Fruit fly (Drosophila melanogaster): Measurements from ENCODE around the gene Syn.

The Syn gene

dm6 chr3R:10168483-10169064 lies 21.9 kb upstream of the Syn start (continued):
- no peak for TF ChIP-seq CG18764 (GFP tag; optimal IDR thresholded peaks at IDR 0.05)
- no peak for TF ChIP-seq Lpt (GFP tag; optimal IDR thresholded peaks at IDR 0.05)
- TF ChIP-seq chinmo (GFP tag; IDR thresholded peaks at IDR 0.05; ENCODE audit: partially characterized antibody): no peak
- no peak for TF ChIP-seq CG43689 (GFP tag; IDR thresholded peaks at IDR 0.05)
- TF ChIP-seq CG13894 (tag; optimal IDR thresholded peaks at IDR 0.05): no peak
- TF ChIP-seq CG12104 (GFP tag; optimal IDR thresholded peaks at IDR 0.05): no peak
- TF ChIP-seq Neu2 (GFP tag; optimal IDR thresholded peaks at IDR 0.05; ENCODE audit: borderline replicate concordance): no peak
- no peak for TF ChIP-seq Jarid2 (GFP tag; optimal IDR thresholded peaks at IDR 0.05)
- TF ChIP-seq scrt (GFP tag; optimal IDR thresholded peaks at IDR 0.05): no peak
- TF ChIP-seq hth (optimal IDR thresholded peaks at IDR 0.05): no peak
- TF ChIP-seq twi (tag; optimal IDR thresholded peaks at IDR 0.05): no peak
- TF ChIP-seq maf-S (GFP tag; optimal IDR thresholded peaks at IDR 0.05): peak; percentile 11
- TF ChIP-seq zen2 (GFP tag; IDR thresholded peaks at IDR 0.05; ENCODE audit: partially characterized antibody): no peak
- no peak for TF ChIP-seq exex (tag; optimal IDR thresholded peaks at IDR 0.05)
- TF ChIP-seq kni (GFP tag; optimal IDR thresholded peaks at IDR 0.05): no peak
- peak; percentile 22 for TF ChIP-seq HLH54F (GFP tag; optimal IDR thresholded peaks at IDR 0.05)
- peak; percentile 1 for TF ChIP-seq salm (tag; optimal IDR thresholded peaks at IDR 0.05)
- no peak for TF ChIP-seq slou (GFP tag; optimal IDR thresholded peaks at IDR 0.05)
- no peak for TF ChIP-seq CG2202 (tag; optimal IDR thresholded peaks at IDR 0.05)
- no peak for TF ChIP-seq CG31388 (GFP tag; optimal IDR thresholded peaks at IDR 0.05)
- no peak for TF ChIP-seq tgo (GFP tag; IDR thresholded peaks at IDR 0.05)
- TF ChIP-seq pfk (GFP tag; optimal IDR thresholded peaks at IDR 0.05): no peak
- no peak for TF ChIP-seq CG6683 (GFP tag; optimal IDR thresholded peaks at IDR 0.05)
- TF ChIP-seq CG1647 (GFP tag; optimal IDR thresholded peaks at IDR 0.05): no peak
- peak; percentile 15 for TF ChIP-seq bcd (GFP tag; optimal IDR thresholded peaks at IDR 0.05)
- no peak for TF ChIP-seq h (optimal IDR thresholded peaks at IDR 0.05)
- TF ChIP-seq vvl (GFP tag; IDR thresholded peaks at IDR 0.05): peak; percentile 46; the same call in 1 of the 2 replicates
- TF ChIP-seq Sox100B (GFP tag; optimal IDR thresholded peaks at IDR 0.05): peak; percentile 25
- TF ChIP-seq sr (GFP tag; IDR thresholded peaks at IDR 0.05): no peak
- peak; percentile 28 for TF ChIP-seq NfI (GFP tag; optimal IDR thresholded peaks at IDR 0.05)
- TF ChIP-seq danr (GFP tag; IDR thresholded peaks at IDR 0.05): no peak
- TF ChIP-seq nerfin-2 (GFP tag; IDR thresholded peaks at IDR 0.05; ENCODE audit: partially characterized antibody): no peak
- no peak for TF ChIP-seq Gsc (GFP tag; IDR thresholded peaks at IDR 0.05)
- TF ChIP-seq ERR (GFP tag; optimal IDR thresholded peaks at IDR 0.05): no peak
- TF ChIP-seq CG17612 (GFP tag; IDR thresholded peaks at IDR 0.05): no peak
- TF ChIP-seq CG32772 (GFP tag; IDR thresholded peaks at IDR 0.05): no peak
- no peak for TF ChIP-seq ems (GFP tag; optimal IDR thresholded peaks at IDR 0.05)
- TF ChIP-seq Nf-YB (GFP tag; optimal IDR thresholded peaks at IDR 0.05): no peak
- peak; percentile 45 for TF ChIP-seq lab (GFP tag; optimal IDR thresholded peaks at IDR 0.05)
- TF ChIP-seq CG33213 (GFP tag; optimal IDR thresholded peaks at IDR 0.05): peak; percentile 31
- no peak for TF ChIP-seq Sry-β (GFP tag; optimal IDR thresholded peaks at IDR 0.05)
- no peak for TF ChIP-seq sima (GFP tag; optimal IDR thresholded peaks at IDR 0.05)
- no peak for TF ChIP-seq NC2β (GFP tag; optimal IDR thresholded peaks at IDR 0.05)
- no peak for TF ChIP-seq CG10147 (GFP tag; optimal IDR thresholded peaks at IDR 0.05)
- no peak for TF ChIP-seq cato (GFP tag; optimal IDR thresholded peaks at IDR 0.05; ENCODE audit: borderline replicate concordance)
- no peak for TF ChIP-seq CG9727 (GFP tag; optimal IDR thresholded peaks at IDR 0.05)
- TF ChIP-seq CG3281 (GFP tag; optimal IDR thresholded peaks at IDR 0.05): peak; percentile 29
- TF ChIP-seq Dbx (GFP tag; IDR thresholded peaks at IDR 0.05): peak; percentile 51; the same call in 1 of the 3 replicates
- TF ChIP-seq chif (GFP tag; optimal IDR thresholded peaks at IDR 0.05): peak; percentile 17 to 26
- no peak for TF ChIP-seq oc (tag; optimal IDR thresholded peaks at IDR 0.05)
- no peak for TF ChIP-seq stwl (tag; optimal IDR thresholded peaks at IDR 0.05)

All from whole organism, embryonic.